Fruit fly (Drosophila melanogaster) whole organism, prepupa: Measurements from ENCODE around the gene CG32137.

Experiments
- CG10631 ChIP-seq: fragments of 200-800 bp; sonication (Bioruptor generic); optimal IDR thresholded peaks from 2 replicates; lab custom pipeline; 2016; ENCODE audit warnings: missing biosample characterization, missing genetic modification characterization
- CG10669 ChIP-seq: fragments of 200-800 bp; sonication (Bioruptor generic); optimal IDR thresholded peaks from 3 replicates; lab custom pipeline; 2018; ENCODE audit warnings: missing biosample characterization, mild to moderate bottlenecking, missing genetic modification characterization, moderate library complexity
- CG11294 ChIP-seq: fragments of 200-800 bp; sonication (Bioruptor generic); IDR thresholded peaks from 2 replicates; pipeline ENCODE4 v1.3.6; 2022; ENCODE audit warnings: missing biosample characterization, missing genetic modification characterization
- CG11902 ChIP-seq: fragments of 200-800 bp; sonication (Bioruptor generic); optimal IDR thresholded peaks from 3 replicates; lab custom pipeline; 2016; ENCODE audit warnings: missing biosample characterization, missing genetic modification characterization
- CG15336 ChIP-seq: fragments of 200-800 bp; sonication (Bioruptor generic); IDR thresholded peaks from 2 replicates; pipeline ENCODE4 v1.3.6; 2022; ENCODE audit warnings: missing biosample characterization, missing genetic modification characterization
- CG1621 ChIP-seq: fragments of 200-800 bp; sonication (Bioruptor generic); optimal IDR thresholded peaks from 3 replicates; lab custom pipeline; 2018; ENCODE audit warnings: missing biosample characterization, mild to moderate bottlenecking, missing genetic modification characterization
- CG16779 ChIP-seq: fragments of 200-800 bp; sonication (Bioruptor generic); optimal IDR thresholded peaks from 3 replicates; lab custom pipeline; 2017; ENCODE audit warnings: missing biosample characterization, mild to moderate bottlenecking, missing genetic modification characterization
- CG3032 ChIP-seq: fragments of 200-800 bp; optimal IDR thresholded peaks from 2 replicates; lab custom pipeline; 2019; ENCODE audit warnings: missing biosample characterization, mild to moderate bottlenecking, missing genetic modification characterization, moderate library complexity
- CG31627 ChIP-seq: fragments of 200-800 bp; sonication (Bioruptor generic); optimal IDR thresholded peaks from 3 replicates; lab custom pipeline; 2016; ENCODE audit warnings: missing biosample characterization, missing genetic modification characterization
- CG32006 ChIP-seq: fragments of 200-800 bp; sonication (Bioruptor generic); optimal IDR thresholded peaks from 3 replicates; lab custom pipeline; 2017; ENCODE audit warnings: missing biosample characterization, mild to moderate bottlenecking, missing genetic modification characterization
- CG34406 ChIP-seq: fragments of 200-800 bp; sonication (Bioruptor generic); optimal IDR thresholded peaks from 3 replicates; lab custom pipeline; 2016; ENCODE audit warnings: missing biosample characterization, missing genetic modification characterization
- CG4318 ChIP-seq: fragments of 200-800 bp; sonication (Bioruptor generic); optimal IDR thresholded peaks from 3 replicates; lab custom pipeline; 2017; ENCODE audit warnings: missing biosample characterization, mild to moderate bottlenecking, missing genetic modification characterization
- CG6276 ChIP-seq: fragments of 200-800 bp; sonication (Bioruptor generic); optimal IDR thresholded peaks from 2 replicates; lab custom pipeline; 2017; ENCODE audit warnings: missing biosample characterization, mild to moderate bottlenecking, missing genetic modification characterization
- CG6792 ChIP-seq: fragments of 200-800 bp; sonication (Bioruptor generic); optimal IDR thresholded peaks from 3 replicates; lab custom pipeline; 2016; ENCODE audit warnings: missing biosample characterization, missing genetic modification characterization
- CG6808 ChIP-seq: fragments of 200-800 bp; sonication (Bioruptor generic); optimal IDR thresholded peaks from 3 replicates; lab custom pipeline; 2017; ENCODE audit warnings: missing biosample characterization, missing genetic modification characterization, mild to moderate bottlenecking, moderate library complexity, missing genetic modification reagents
- CG6854 ChIP-seq: fragments of 200-800 bp; sonication (Bioruptor generic); optimal IDR thresholded peaks from 2 replicates; lab custom pipeline; 2017; ENCODE audit warnings: missing biosample characterization, mild to moderate bottlenecking, missing genetic modification characterization
- CG7368 ChIP-seq: fragments of 200-800 bp; sonication (Bioruptor generic); optimal IDR thresholded peaks from 3 replicates; lab custom pipeline; 2016; ENCODE audit warnings: missing biosample characterization, missing genetic modification characterization
- CG8319 ChIP-seq: fragments of 200-800 bp; sonication (Bioruptor generic); optimal IDR thresholded peaks from 3 replicates; lab custom pipeline; 2016; ENCODE audit warnings: missing biosample characterization, missing genetic modification characterization
- CG8632 ChIP-seq: fragments of 200-800 bp; sonication (Bioruptor generic); optimal IDR thresholded peaks from 3 replicates; lab custom pipeline; 2016; ENCODE audit warnings: missing biosample characterization, missing genetic modification characterization
- Eip75B ChIP-seq: fragments of 200-800 bp; sonication (Bioruptor generic); optimal IDR thresholded peaks from 3 replicates; lab custom pipeline; 2016; ENCODE audit warnings: missing biosample characterization, missing genetic modification characterization
- Eip78C ChIP-seq: fragments of 200-800 bp; sonication (Bioruptor generic); peaks from one replicate; lab custom pipeline; 2016; ENCODE audit warnings: missing biosample characterization, missing genetic modification characterization
- Eip93F ChIP-seq: fragments of 200-800 bp; sonication (Bioruptor generic); optimal IDR thresholded peaks from 2 replicates; lab custom pipeline; 2016; ENCODE audit warnings: missing biosample characterization, mild to moderate bottlenecking, missing genetic modification characterization
- Ets21C ChIP-seq: fragments of 200-800 bp; sonication (Bioruptor generic); optimal IDR thresholded peaks from 3 replicates; lab custom pipeline; 2016; ENCODE audit warnings: missing biosample characterization, missing genetic modification characterization
- Gug ChIP-seq: fragments of 200-800 bp; sonication (Bioruptor generic); IDR thresholded peaks from 2 replicates; pipeline ENCODE4 v1.3.6; 2022; ENCODE audit warnings: missing biosample characterization, missing genetic modification characterization
- Hr38 ChIP-seq: sonication (Bioruptor generic); optimal IDR thresholded peaks from 2 replicates; lab custom pipeline; 2016; ENCODE audit warnings: missing biosample characterization, missing genetic modification characterization
- Hr39 ChIP-seq: fragments of 200-800 bp; sonication (Bioruptor generic); optimal IDR thresholded peaks from 2 replicates; lab custom pipeline; 2016; ENCODE audit warnings: missing biosample characterization, missing genetic modification characterization
- Hr4 ChIP-seq: fragments of 200-800 bp; sonication (Bioruptor generic); optimal IDR thresholded peaks from 3 replicates; lab custom pipeline; 2016; ENCODE audit warnings: missing biosample characterization, missing genetic modification characterization
- Lpt ChIP-seq: fragments of 200-800 bp; sonication (Bioruptor generic); optimal IDR thresholded peaks from 3 replicates; lab custom pipeline; 2016; ENCODE audit warnings: missing biosample characterization, missing genetic modification characterization
- Met ChIP-seq: fragments of 200-800 bp; sonication (Bioruptor generic); optimal IDR thresholded peaks from 3 replicates; lab custom pipeline; 2016; ENCODE audit warnings: missing biosample characterization, missing genetic modification characterization
- OdsH ChIP-seq: fragments of 200-800 bp; sonication (Bioruptor generic); optimal IDR thresholded peaks from 3 replicates; lab custom pipeline; 2016; ENCODE audit warnings: missing biosample characterization, missing genetic modification characterization
- Smox ChIP-seq: fragments of 200-800 bp; sonication (Bioruptor generic); optimal IDR thresholded peaks from 3 replicates; lab custom pipeline; 2016; ENCODE audit warnings: missing biosample characterization, missing genetic modification characterization
- Sox102F ChIP-seq: fragments of 200-800 bp; sonication (Bioruptor generic); optimal IDR thresholded peaks from 2 replicates; lab custom pipeline; 2016; ENCODE audit warnings: missing biosample characterization, mild to moderate bottlenecking, missing genetic modification characterization
- Sox14 ChIP-seq: fragments of 200-800 bp; sonication (Bioruptor generic); optimal IDR thresholded peaks from 3 replicates; lab custom pipeline; 2016; ENCODE audit warnings: missing biosample characterization, missing genetic modification characterization
- Sox15 ChIP-seq: fragments of 200-800 bp; sonication (Bioruptor generic); optimal IDR thresholded peaks from 3 replicates; lab custom pipeline; 2016; ENCODE audit warnings: missing biosample characterization, missing genetic modification characterization
- acj6 ChIP-seq: fragments of 200-800 bp; sonication (Bioruptor generic); optimal IDR thresholded peaks from 3 replicates; lab custom pipeline; 2016; ENCODE audit warnings: missing biosample characterization, missing genetic modification characterization
- dsx ChIP-seq: fragments of 200-800 bp; optimal IDR thresholded peaks from 3 replicates; lab custom pipeline; 2019; ENCODE audit warnings: missing biosample characterization, mild to moderate bottlenecking, missing genetic modification characterization, moderate library complexity; ENCODE audit not compliant: poor library complexity, severe bottlenecking
- eg ChIP-seq: fragments of 200-800 bp; sonication (Bioruptor generic); IDR thresholded peaks from 3 replicates; pipeline ENCODE4 v1.3.6; 2022; ENCODE audit warnings: missing biosample characterization, missing genetic modification characterization
- esn ChIP-seq: fragments of 200-800 bp; sonication (Bioruptor generic); optimal IDR thresholded peaks from 2 replicates; lab custom pipeline; 2016; ENCODE audit warnings: missing biosample characterization, mild to moderate bottlenecking, missing genetic modification characterization, moderate library complexity
- fkh ChIP-seq: fragments of 200-800 bp; sonication (Bioruptor generic); optimal IDR thresholded peaks from 3 replicates; lab custom pipeline; 2017; ENCODE audit warnings: missing biosample characterization, mild to moderate bottlenecking, missing genetic modification characterization, moderate library complexity
- lz ChIP-seq: fragments of 200-800 bp; sonication (Bioruptor generic); optimal IDR thresholded peaks from 3 replicates; lab custom pipeline; 2016; ENCODE audit warnings: missing biosample characterization, missing genetic modification characterization
- net ChIP-seq: fragments of 200-800 bp; sonication (Bioruptor generic); optimal IDR thresholded peaks from 3 replicates; lab custom pipeline; 2016; ENCODE audit warnings: missing biosample characterization, missing genetic modification characterization
- pdm3 ChIP-seq: fragments of 200-800 bp; sonication (Bioruptor generic); optimal IDR thresholded peaks from 3 replicates; lab custom pipeline; 2016; ENCODE audit warnings: missing biosample characterization, missing genetic modification characterization
- salr ChIP-seq, 2 experiments: fragments of 200-800 bp; sonication (Bioruptor generic); optimal IDR thresholded peaks; 3 replicates each; lab custom pipeline; 2016 to 2018; ENCODE audit warnings: missing biosample characterization in 2 of 2, missing genetic modification characterization in 2 of 2, mild to moderate bottlenecking in 1 of 2
- spab ChIP-seq: fragments of 200-800 bp; sonication (Bioruptor generic); optimal IDR thresholded peaks from 2 replicates; lab custom pipeline; 2017; ENCODE audit warnings: missing biosample characterization, mild to moderate bottlenecking, missing genetic modification characterization, missing genetic modification reagents
- ss ChIP-seq, 2 experiments: fragments of 200-800 bp; sonication (Bioruptor generic); optimal IDR thresholded peaks; 2 replicates in 1 of 2; 3 replicates in 1 of 2; lab custom pipeline; 2017 to 2018; ENCODE audit warnings: mild to moderate bottlenecking in 2 of 2, missing biosample characterization in 2 of 2, missing genetic modification characterization in 2 of 2, moderate library complexity in 1 of 2
- svp ChIP-seq: fragments of 200-800 bp; sonication (Bioruptor generic); peaks from one replicate; lab custom pipeline; 2016; ENCODE audit warnings: missing biosample characterization, missing genetic modification characterization
- topi ChIP-seq: fragments of 200-800 bp; sonication (Bioruptor generic); optimal IDR thresholded peaks from 3 replicates; lab custom pipeline; 2016; ENCODE audit warnings: missing biosample characterization, missing genetic modification characterization
- vri ChIP-seq: fragments of 200-800 bp; sonication (Bioruptor generic); optimal IDR thresholded peaks from 3 replicates; lab custom pipeline; 2016; ENCODE audit warnings: missing biosample characterization, mild to moderate bottlenecking, missing genetic modification characterization

The CG32137 gene

dm6 chr3L:14003297-14004040, 64.4 kb downstream of the CG32137 start (continued):
- TF ChIP-seq CG3032 (tag; lab: Kevin White, UChicago), result peak; percentile 22
- TF ChIP-seq pdm3, result peak; percentile 15
- no peak for TF ChIP-seq acj6 (GFP tag; lab: Kevin White, UChicago)
- no peak; the same call in 1 of the 2 replicates for TF ChIP-seq CG15336 (GFP tag; lab: Robert Waterston, UW)
- no peak for TF ChIP-seq salr (GFP tag; optimal IDR thresholded peaks at IDR 0.05; lab: Kevin White, UChicago)
- TF ChIP-seq CG16779 (tag; lab: Kevin White, UChicago), result peak; percentile 1
- peak; percentile 52 for TF ChIP-seq esn (GFP tag; lab: Kevin White, UChicago)
- no peak for TF ChIP-seq Hr4
- no peak for TF ChIP-seq Ets21C (GFP tag; lab: Kevin White, UChicago)

- TF ChIP-seq CG1621 (tag; lab: Kevin White, UChicago) (peak; percentile 66), CG7368 (GFP tag; lab: Kevin White, UChicago) (no peak), Eip75B (no peak), topi (peak; percentile 5), CG31627 (GFP tag; lab: Kevin White, UChicago) (no peak), ss (GFP tag; optimal IDR thresholded peaks at IDR 0.05; lab: Kevin White, UChicago) (peak in 1 of 2 experiments; percentile 25), svp (GFP tag; lab: Kevin White, UChicago) (no peak), Eip93F (no peak), CG6854 (GFP tag; lab: Kevin White, UChicago) (no peak), Ets21C (GFP tag; lab: Kevin White, UChicago) (no peak), salr (GFP tag; optimal IDR thresholded peaks at IDR 0.05; lab: Kevin White, UChicago) (peak in 1 of 2 experiments; percentile 33), lz (GFP tag; lab: Kevin White, UChicago) (no peak), Met (peak; percentile 5), CG6792 (GFP tag; lab: Kevin White, UChicago) (no peak), CG4318 (no peak), Eip78C (GFP tag; lab: Kevin White, UChicago) (peak; percentile 74), CG8319 (GFP tag; lab: Kevin White, UChicago) (no peak), net (peak; percentile 21), OdsH (GFP tag; lab: Kevin White, UChicago) (no peak), Smox (GFP tag; lab: Kevin White, UChicago) (no peak), CG10669 (GFP tag; lab: Kevin White, UChicago) (no peak), CG32006 (GFP tag; lab: Kevin White, UChicago) (no peak), Sox102F (GFP tag; lab: Kevin White, UChicago) (no peak), eg (peak; percentile 34), acj6 (GFP tag; lab: Kevin White, UChicago) (no peak), Lpt (GFP tag; lab: Kevin White, UChicago) (peak; percentile 13), CG3032 (tag; lab: Kevin White, UChicago) (no peak), spab (GFP tag; lab: Kevin White, UChicago) (no peak), CG8632 (peak; percentile 16), CG15336 (GFP tag; lab: Robert Waterston, UW) (no peak; the same call in 1 of the 2 replicates), dsx (peak; percentile 13), CG10631 (GFP tag; lab: Kevin White, UChicago) (peak; percentile 1), Sox15 (no peak), CG11294 (no peak), Hr4 (no peak), pdm3 (peak; percentile 7), esn (GFP tag; lab: Kevin White, UChicago) (peak; percentile 46), Hr38 (GFP tag; lab: Kevin White, UChicago) (no peak), Gug (no peak), CG11902 (no peak), Hr39 (GFP tag; lab: Kevin White, UChicago) (no peak), Sox14 (GFP tag; lab: Kevin White, UChicago) (peak; percentile 35), vri (GFP tag; lab: Kevin White, UChicago) (peak; percentile 26), CG6276 (GFP tag; lab: Kevin White, UChicago) (no peak), CG6808 (GFP tag; lab: Kevin White, UChicago) (no peak), fkh (GFP tag; lab: Kevin White, UChicago) (peak; percentile 24), CG34406 (GFP tag; lab: Kevin White, UChicago) (no peak)
Observed at dm6 chr3L:14004041-14004407, 65.0 kb downstream of the CG32137 start.
